Worm (Caenorhabditis elegans): ENCODE results near the gene cul-5.

ce11 chrV:10130195-10130594 lies 49.1 kb upstream of the cul-5 start, which contains the start of gene aos-1:
- TF ChIP-seq tbx-37 (GFP tag; conservative IDR thresholded peaks at IDR 0.05) (no peak), ceh-13 (GFP tag; optimal IDR thresholded peaks at IDR 0.05) (no peak), tbx-11 (GFP tag; IDR thresholded peaks at IDR 0.05) (no peak), ama-1 (optimal IDR thresholded peaks at IDR 0.05) (no peak), sea-1 (GFP tag; conservative IDR thresholded peaks at IDR 0.05) (no peak)

Data from whole organism, early embryonic.